Fruit fly (Drosophila melanogaster) whole organism, prepupa: ENCODE data around the gene unk.

Experiments used
- Blimp-1 ChIP-seq: fragments of 200-800 bp; sonication (Bioruptor generic); optimal IDR thresholded peaks from 3 replicates; lab custom pipeline; 2017; ENCODE audit warnings: missing biosample characterization, missing genetic modification characterization, mild to moderate bottlenecking, moderate library complexity, missing genetic modification reagents
- CG11294 ChIP-seq: fragments of 200-800 bp; sonication (Bioruptor generic); IDR thresholded peaks from 2 replicates; pipeline ENCODE4 v1.3.6; 2022; ENCODE audit warnings: missing biosample characterization, missing genetic modification characterization
- CG11902 ChIP-seq: fragments of 200-800 bp; sonication (Bioruptor generic); optimal IDR thresholded peaks from 3 replicates; lab custom pipeline; 2016; ENCODE audit warnings: missing biosample characterization, missing genetic modification characterization
- CG9139 ChIP-seq: fragments of 200-800 bp; sonication (Bioruptor generic); optimal IDR thresholded peaks from 3 replicates; lab custom pipeline; 2017; ENCODE audit warnings: missing biosample characterization, mild to moderate bottlenecking, missing genetic modification characterization
- Eip78C ChIP-seq: fragments of 200-800 bp; sonication (Bioruptor generic); peaks from one replicate; lab custom pipeline; 2016; ENCODE audit warnings: missing biosample characterization, missing genetic modification characterization
- Gug ChIP-seq: fragments of 200-800 bp; sonication (Bioruptor generic); IDR thresholded peaks from 2 replicates; pipeline ENCODE4 v1.3.6; 2022; ENCODE audit warnings: missing biosample characterization, missing genetic modification characterization
- Hr38 ChIP-seq: sonication (Bioruptor generic); optimal IDR thresholded peaks from 2 replicates; lab custom pipeline; 2016; ENCODE audit warnings: missing biosample characterization, missing genetic modification characterization
- cyc ChIP-seq: fragments of 200-800 bp; sonication (Bioruptor generic); optimal IDR thresholded peaks from 3 replicates; lab custom pipeline; 2016; ENCODE audit warnings: missing biosample characterization, missing genetic modification characterization
- fd59A ChIP-seq: fragments of 200-800 bp; sonication (Bioruptor generic); optimal IDR thresholded peaks from 2 replicates; lab custom pipeline; 2017; ENCODE audit warnings: missing biosample characterization, mild to moderate bottlenecking, missing genetic modification characterization, missing genetic modification reagents
- fd85E ChIP-seq: fragments of 200-800 bp; sonication (Bioruptor generic); optimal IDR thresholded peaks from 3 replicates; lab custom pipeline; 2016; ENCODE audit warnings: missing biosample characterization, missing genetic modification characterization
- spab ChIP-seq: fragments of 200-800 bp; sonication (Bioruptor generic); optimal IDR thresholded peaks from 2 replicates; lab custom pipeline; 2017; ENCODE audit warnings: missing biosample characterization, mild to moderate bottlenecking, missing genetic modification characterization, missing genetic modification reagents

DNA sequence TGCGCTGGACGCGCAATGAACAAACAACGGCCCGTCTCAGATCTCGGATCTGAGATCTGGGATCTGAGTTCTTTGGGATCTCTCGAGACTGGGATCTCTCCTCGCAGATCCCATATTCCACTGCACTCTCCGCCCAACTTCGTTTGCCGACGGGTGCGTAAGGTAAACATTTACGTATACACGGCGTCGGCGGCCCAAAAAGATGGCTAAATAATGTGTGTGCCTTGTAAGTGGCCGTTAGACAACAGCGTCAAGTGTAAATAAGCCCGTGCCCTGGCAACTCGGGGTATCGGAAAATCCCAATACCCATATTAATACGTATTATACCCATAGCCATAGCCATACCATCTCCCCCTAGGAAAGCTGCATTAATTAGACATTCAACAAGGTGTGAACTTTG lies 23.0 kb downstream of the unk start:
- TF ChIP-seq Gug (GFP tag; lab: Robert Waterston, UW) (no peak), CG11294 (GFP tag; lab: Robert Waterston, UW) (no peak), Eip78C (GFP tag; lab: Kevin White, UChicago) (no peak), fd59A (no peak), fd85E (GFP tag; lab: Kevin White, UChicago) (no peak), cyc (no peak), Blimp-1 (no peak), CG9139 (GFP tag; lab: Kevin White, UChicago) (no peak), Hr38 (GFP tag; lab: Kevin White, UChicago) (no peak), spab (GFP tag; lab: Kevin White, UChicago) (no peak), CG11902 (no peak)
